Worm (Caenorhabditis elegans) whole organism, mixed stage, embryonic: Measurements from ENCODE around the gene C27A7.5.

Experiments used
- bed-3 ChIP-seq: fragments of 200-800 bp; sonication (Bioruptor generic); optimal IDR thresholded peaks from 3 replicates; lab custom pipeline; 2018; ENCODE audit warnings: mild to moderate bottlenecking, missing genetic modification characterization, moderate library complexity, missing compliant biosample characterization
- blmp-1 ChIP-seq: fragments of 150-350 bp; optimal IDR thresholded peaks from 2 replicates; lab custom pipeline; 2014; ENCODE audit warnings: missing biosample characterization, missing genetic modification characterization
- ceh-39 ChIP-seq: fragments of 150-350 bp; optimal IDR thresholded peaks from 2 replicates; lab custom pipeline; 2014; ENCODE audit warnings: missing biosample characterization, missing genetic modification characterization
- ceh-43 ChIP-seq: fragments of 200-800 bp; sonication (Bioruptor generic); optimal IDR thresholded peaks from 2 replicates; lab custom pipeline; 2018; ENCODE audit warnings: mild to moderate bottlenecking, missing genetic modification characterization, moderate library complexity, missing compliant biosample characterization
- ceh-83 ChIP-seq: fragments of 200-800 bp; sonication (Bioruptor generic); optimal IDR thresholded peaks from 2 replicates; lab custom pipeline; 2018; ENCODE audit warnings: mild to moderate bottlenecking, missing genetic modification characterization, missing compliant biosample characterization
- ces-1 ChIP-seq: fragments of 150-350 bp; optimal IDR thresholded peaks from 2 replicates; lab custom pipeline; 2014; ENCODE audit warnings: missing biosample characterization, missing genetic modification reagents, missing genetic modification characterization
- cnd-1 ChIP-seq: fragments of 200-800 bp; sonication (Bioruptor generic); optimal IDR thresholded peaks from 2 replicates; lab custom pipeline; 2018; ENCODE audit warnings: mild to moderate bottlenecking, missing genetic modification characterization, missing compliant biosample characterization
- elt-1 ChIP-seq: sonication (generic microtip); optimal IDR thresholded peaks from 2 replicates; lab custom pipeline; 2017; ENCODE audit warnings: missing genetic modification characterization, mild to moderate bottlenecking, missing compliant biosample characterization, antibody characterized with exemption, moderate library complexity, borderline replicate concordance; ENCODE audit not compliant: insufficient read depth
- elt-3 ChIP-seq: fragments of 150-350 bp; optimal IDR thresholded peaks from 2 replicates; lab custom pipeline; 2014; ENCODE audit warnings: missing biosample characterization, missing genetic modification characterization
- flh-1 ChIP-seq: fragments of 200-800 bp; sonication (Bioruptor generic); optimal IDR thresholded peaks from 2 replicates; lab custom pipeline; 2018; ENCODE audit warnings: mild to moderate bottlenecking, missing genetic modification characterization, moderate library complexity, missing compliant biosample characterization
- hlh-1 ChIP-seq: fragments of 150-350 bp; optimal IDR thresholded peaks from 2 replicates; lab custom pipeline; 2014; ENCODE audit warnings: missing biosample characterization, missing genetic modification reagents, missing genetic modification characterization
- lin-13 ChIP-seq: fragments of 150-350 bp; optimal IDR thresholded peaks from 2 replicates; lab custom pipeline; 2014; ENCODE audit warnings: missing biosample characterization, missing genetic modification characterization
- lsy-2 ChIP-seq: fragments of 150-350 bp; optimal IDR thresholded peaks from 2 replicates; lab custom pipeline; 2014; ENCODE audit warnings: missing biosample characterization, missing genetic modification characterization
- mab-5 ChIP-seq: fragments of 150-350 bp; optimal IDR thresholded peaks from 2 replicates; lab custom pipeline; 2014; ENCODE audit warnings: missing biosample characterization, missing genetic modification characterization
- mls-2 ChIP-seq: sonication (generic microtip); optimal IDR thresholded peaks from 2 replicates; lab custom pipeline; 2016; ENCODE audit warnings: mild to moderate bottlenecking, missing genetic modification characterization, moderate library complexity, missing compliant biosample characterization
- nhr-2 ChIP-seq: fragments of 150-350 bp; optimal IDR thresholded peaks from 2 replicates; lab custom pipeline; 2014; ENCODE audit warnings: missing biosample characterization, missing genetic modification characterization
- nhr-237 ChIP-seq: fragments of 150-350 bp; optimal IDR thresholded peaks from 2 replicates; lab custom pipeline; 2014; ENCODE audit warnings: missing biosample characterization, missing genetic modification characterization
- nhr-28 ChIP-seq: fragments of 150-350 bp; optimal IDR thresholded peaks from 2 replicates; lab custom pipeline; 2014; ENCODE audit warnings: missing biosample characterization, missing genetic modification characterization
- nhr-76 ChIP-seq: sonication (generic microtip); optimal IDR thresholded peaks from 2 replicates; lab custom pipeline; 2017; ENCODE audit warnings: missing biosample characterization, missing genetic modification characterization
- pha-4 ChIP-seq: fragments of 150-350 bp; optimal IDR thresholded peaks from 2 replicates; lab custom pipeline; 2018; ENCODE audit warnings: missing biosample characterization, missing genetic modification reagents, missing genetic modification characterization
- sem-2 ChIP-seq: fragments of 200-800 bp; sonication (Bioruptor generic); optimal IDR thresholded peaks from 2 replicates; lab custom pipeline; 2018; ENCODE audit warnings: mild to moderate bottlenecking, missing genetic modification characterization, missing compliant biosample characterization
- snpc-4 ChIP-seq: fragments of 150-350 bp; optimal IDR thresholded peaks from 2 replicates; lab custom pipeline; 2014; ENCODE audit warnings: missing biosample characterization, missing genetic modification characterization
- unc-120 ChIP-seq: sonication (generic microtip); optimal IDR thresholded peaks from 2 replicates; lab custom pipeline; 2017; ENCODE audit warnings: missing genetic modification characterization, missing compliant biosample characterization; ENCODE audit not compliant: poor library complexity, severe bottlenecking
- unc-39 ChIP-seq: fragments of 150-350 bp; optimal IDR thresholded peaks from 2 replicates; lab custom pipeline; 2014; ENCODE audit warnings: missing biosample characterization, missing genetic modification characterization
- unc-62 ChIP-seq: fragments of 150-350 bp; optimal IDR thresholded peaks from 2 replicates; lab custom pipeline; 2014; ENCODE audit warnings: missing biosample characterization, missing genetic modification reagents, missing genetic modification characterization
- zip-8 ChIP-seq: fragments of 150-350 bp; optimal IDR thresholded peaks from 2 replicates; lab custom pipeline; 2014; ENCODE audit warnings: missing biosample characterization, missing genetic modification characterization

The C27A7.5 gene

DNA sequence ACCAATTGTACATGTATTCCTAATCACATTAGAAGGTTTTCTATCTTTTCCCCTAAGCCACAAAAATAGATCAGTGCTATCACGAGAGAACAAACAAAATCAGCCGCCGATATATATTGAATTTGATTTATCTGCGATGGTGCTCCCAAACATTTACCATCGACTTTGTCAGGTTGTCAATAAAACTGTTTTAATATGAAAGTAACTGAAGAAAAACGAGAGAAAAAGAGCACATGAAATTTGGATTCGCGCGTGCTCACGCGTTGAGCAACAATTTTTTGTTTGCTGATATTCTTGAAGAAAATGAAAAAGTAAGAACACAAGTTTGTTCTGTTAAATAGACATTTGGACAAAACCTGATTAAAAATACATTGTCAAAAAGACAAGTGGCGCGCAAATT lies 26.7 kb upstream of the C27A7.5 start:
- TF ChIP-seq ces-1 (GFP tag; lab: Kevin White, UChicago), result no peak

DNA sequence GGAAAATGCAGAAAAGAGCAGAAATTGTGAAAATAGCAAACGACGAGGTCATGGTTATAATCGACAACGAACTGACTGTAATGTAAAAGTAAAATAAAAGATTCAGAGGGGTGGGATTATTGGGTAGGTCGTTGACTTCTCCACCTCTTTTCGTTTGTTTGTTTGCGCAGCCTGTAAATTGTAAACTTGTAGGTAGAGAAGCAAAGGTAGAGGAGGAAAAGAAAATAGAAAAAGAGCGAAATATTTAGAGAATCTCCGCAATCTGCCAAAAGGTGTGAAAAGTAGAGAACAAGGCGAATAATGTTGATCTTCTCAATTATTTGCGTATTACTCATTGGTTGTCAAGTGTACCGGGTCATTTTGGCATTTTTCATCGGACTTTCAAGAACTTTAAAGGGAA lies 25.2 kb upstream of the C27A7.5 start, which contains the start of gene ZK863.8:
Gene ZK863.8, minus strand, starts transcription at position 173 of the 400 bp plus-strand sequence.
- TF ChIP-seq blmp-1 (no peak), flh-1 (GFP tag; lab: Kevin White, UChicago) (no peak), hlh-1 (no peak), ceh-39 (tag; lab: Kevin White, UChicago) (no peak), mab-5 (no peak), snpc-4 (tag; lab: Kevin White, UChicago) (no peak), zip-8 (tag; lab: Kevin White, UChicago) (no peak), elt-1 (tag; lab: Kevin White, UChicago) (no peak), elt-3 (tag; lab: Kevin White, UChicago) (no peak), ceh-83 (GFP tag; lab: Kevin White, UChicago) (no peak), nhr-237 (tag; lab: Kevin White, UChicago) (no peak)

- TF ChIP-seq pha-4 (peak; percentile 15), lsy-2 (tag; lab: Kevin White, UChicago) (peak; percentile 39), ceh-83 (GFP tag; lab: Kevin White, UChicago) (no peak), cnd-1 (tag; lab: Kevin White, UChicago) (no peak), unc-120 (no peak), nhr-237 (tag; lab: Kevin White, UChicago) (no peak)
- TF ChIP-seq, all 35 proteins: peak for 2
Measured at ce11 chrV:12184308-12184999, 22.3 kb upstream of the C27A7.5 start, which contains the start of gene srd-4. Gene srd-4, plus strand, starts transcription at chrV:12184949.

ce11 chrV:12183854-12184253 lies 21.7 kb upstream of the C27A7.5 start, which contains the start of gene usip-1:
Gene usip-1, minus strand, starts transcription at chrV:12184194.
- TF ChIP-seq mls-2 (tag; lab: Kevin White, UChicago), result no peak
- no peak for TF ChIP-seq ceh-43
- no peak for TF ChIP-seq nhr-76 (tag; lab: Kevin White, UChicago)
- no peak for TF ChIP-seq elt-1 (tag; lab: Kevin White, UChicago)
- no peak for TF ChIP-seq mab-5

DNA sequence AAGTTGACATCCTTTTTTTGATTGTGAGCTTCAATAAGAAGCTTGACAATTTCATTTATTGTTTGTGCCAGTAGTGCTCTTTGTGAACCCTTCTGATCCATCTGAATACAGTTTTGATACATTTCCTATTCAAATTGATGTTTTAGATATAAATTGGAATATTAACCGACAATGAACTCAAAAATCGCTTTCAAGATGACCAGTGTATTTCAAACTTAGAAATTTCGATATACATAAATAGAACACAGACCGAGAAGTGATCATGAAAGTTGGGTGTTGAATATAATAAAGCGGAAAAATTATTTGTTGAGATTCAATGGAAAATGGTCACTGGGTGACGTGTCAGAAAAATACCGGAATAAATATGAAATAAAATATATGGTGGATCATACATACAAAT lies 19.2 kb upstream of the C27A7.5 start, which contains the start of gene elpc-3:
Gene elpc-3, minus strand, starts transcription at position 101 of the 400 bp plus-strand sequence.
- TF ChIP-seq unc-39 (tag; lab: Kevin White, UChicago) (no peak), unc-62 (GFP tag; lab: Kevin White, UChicago) (no peak), lin-13 (tag; lab: Kevin White, UChicago) (no peak), nhr-2 (tag; lab: Kevin White, UChicago) (no peak), bed-3 (no peak), hlh-1 (no peak), nhr-28 (no peak), lsy-2 (tag; lab: Kevin White, UChicago) (no peak), unc-120 (no peak)

DNA sequence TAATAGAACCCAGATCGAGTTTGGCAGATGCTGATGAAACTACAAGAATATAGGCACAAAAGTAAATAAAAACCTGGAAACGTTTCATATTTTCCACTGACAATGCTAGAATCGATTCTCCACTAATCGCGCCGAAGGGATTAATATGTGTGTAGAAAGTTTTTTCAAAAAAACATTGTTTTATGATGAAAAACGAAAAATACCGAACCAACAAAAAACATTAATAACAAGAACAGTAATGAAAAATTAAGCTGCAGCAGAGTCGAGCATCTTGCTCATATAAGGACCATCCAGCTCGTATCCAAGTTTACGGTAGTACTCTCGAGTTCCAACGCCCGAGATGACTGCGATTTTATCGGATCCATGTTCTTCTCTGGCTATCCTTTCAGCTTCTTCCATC lies 17.2 kb upstream of the C27A7.5 start, which contains the start of gene clec-224:
Gene clec-224, minus strand, starts transcription at position 101 of the 400 bp plus-strand sequence.
- TF ChIP-seq pha-4, result no peak
- no peak for TF ChIP-seq mab-5
- TF ChIP-seq sem-2 (GFP tag; lab: Kevin White, UChicago), result no peak
- TF ChIP-seq zip-8 (tag; lab: Kevin White, UChicago), result no peak
- TF ChIP-seq lin-13 (tag; lab: Kevin White, UChicago), result no peak
- TF ChIP-seq, all 35 proteins: peak for 0

DNA sequence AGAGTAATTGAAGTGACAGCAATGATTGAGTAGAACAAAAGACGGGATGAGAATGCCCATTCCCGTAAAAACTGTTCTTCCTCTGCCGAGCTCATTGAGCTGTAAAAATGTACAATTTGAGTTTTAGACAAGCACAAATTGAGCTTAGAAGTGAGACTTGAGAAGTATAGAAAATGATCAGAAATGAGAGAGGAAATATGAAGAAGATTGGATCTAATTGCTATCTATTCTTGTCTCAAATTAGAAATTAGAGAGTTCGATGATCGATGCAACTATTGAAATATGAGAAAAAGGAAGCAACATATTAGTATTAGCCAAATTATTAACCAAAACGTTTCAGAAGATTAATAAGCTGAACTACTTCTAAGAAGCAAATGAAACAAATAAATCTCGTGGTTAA lies 8.0 kb upstream of the C27A7.5 start, which contains the start of gene ZK863.1:
Gene ZK863.1, minus strand, starts transcription at position 101 of the 400 bp plus-strand sequence.
- TF ChIP-seq unc-62 (GFP tag; lab: Kevin White, UChicago), result no peak
- TF ChIP-seq, all 35 proteins: peak for 0
